Worm (Caenorhabditis elegans) whole organism, late embryonic: ENCODE measurements around the gene nhr-5.

Experiments used
- ahr-1 ChIP-seq: sonication (generic microtip); optimal IDR thresholded peaks from 2 replicates; lab custom pipeline; 2016; ENCODE audit warnings: missing genetic modification characterization, missing compliant biosample characterization
- ama-1 ChIP-seq: fragments of 150-350 bp; optimal IDR thresholded peaks from 2 replicates; lab custom pipeline; 2014
- lim-6 ChIP-seq: sonication (generic microtip); optimal IDR thresholded peaks from 2 replicates; lab custom pipeline; 2016; ENCODE audit warnings: missing genetic modification characterization, missing compliant biosample characterization
- ref-2 ChIP-seq: sonication (generic microtip); optimal IDR thresholded peaks from 2 replicates; lab custom pipeline; 2016; ENCODE audit warnings: missing genetic modification characterization, missing compliant biosample characterization

DNA sequence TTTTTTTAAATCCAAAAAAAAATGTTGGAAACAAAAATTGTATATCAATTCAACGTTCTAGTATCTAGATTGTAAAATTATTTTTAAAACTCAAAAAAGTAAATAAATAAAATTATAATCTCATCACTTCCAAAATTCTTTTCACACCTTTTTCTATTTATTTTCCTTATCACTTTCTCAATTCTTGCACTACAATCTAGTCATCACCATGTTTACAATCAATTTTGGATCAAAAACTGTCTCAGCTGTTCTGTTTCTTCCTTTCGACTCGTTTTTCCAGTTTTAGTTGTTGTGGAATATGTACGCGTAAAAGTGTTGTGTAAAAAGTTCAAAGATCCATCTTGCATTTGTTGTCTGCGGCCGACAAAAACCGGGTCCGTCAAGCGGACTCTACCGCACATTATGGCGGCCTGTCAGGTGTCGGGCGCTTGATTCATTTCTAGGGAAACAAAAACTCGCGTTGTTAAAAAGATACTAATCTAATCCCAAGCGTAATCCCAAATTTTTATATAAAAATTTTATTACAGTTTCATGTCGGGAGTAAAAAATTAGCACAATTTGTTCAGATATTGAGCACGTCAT lies 5.4 kb upstream of the nhr-5 start:
- TF ChIP-seq lim-6 (no peak), ahr-1 (tag; lab: Kevin White, UChicago) (no peak), ref-2 (tag; lab: Kevin White, UChicago) (no peak), ama-1 (lab: Kevin White, UChicago) (no peak)
